Worm (Caenorhabditis elegans): ENCODE data around the gene nhr-7.

DNA sequence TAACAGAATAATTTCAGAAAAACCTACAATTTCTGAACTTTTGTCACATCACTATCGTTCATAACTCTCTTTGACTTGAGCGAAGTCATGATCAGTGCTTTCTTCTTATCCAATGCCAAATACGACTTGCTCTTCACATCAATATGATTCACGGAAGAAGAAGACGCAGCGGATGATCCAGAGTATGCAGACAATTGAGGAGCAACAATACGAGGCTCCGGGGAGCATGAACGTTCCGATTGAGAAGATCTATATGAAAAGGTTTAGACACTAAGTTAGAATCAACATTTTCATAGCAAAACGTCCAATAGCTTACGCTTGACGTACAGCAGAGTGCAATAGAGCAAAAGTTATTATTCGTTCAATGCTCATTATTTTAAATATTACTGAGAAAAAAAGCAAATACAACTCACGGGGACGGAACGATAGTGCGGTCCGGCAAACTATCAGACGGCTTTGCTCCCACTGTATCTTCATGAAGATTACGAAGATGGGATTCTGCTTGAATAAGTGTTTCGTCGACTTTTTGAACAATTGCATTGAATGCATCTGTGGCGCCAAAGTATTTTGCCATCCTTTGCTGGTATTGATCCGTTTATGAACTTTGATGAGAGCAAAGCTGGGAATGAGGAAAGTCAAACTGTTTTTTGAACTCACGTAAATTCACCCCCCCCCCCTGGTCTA is 10.5 kb downstream of the nhr-7 start, which contains the start of gene C05C12.5:
- no peak for TF ChIP-seq fkh-10 (GFP tag; optimal IDR thresholded peaks at IDR 0.05)
- TF ChIP-seq ztf-11 (tag; optimal IDR thresholded peaks at IDR 0.05) = no peak
- no peak for TF ChIP-seq mab-9 (GFP tag; IDR thresholded peaks at IDR 0.05)
- TF ChIP-seq nhr-76 (tag; optimal IDR thresholded peaks at IDR 0.05) = no peak
- TF ChIP-seq nhr-12 (tag; optimal IDR thresholded peaks at IDR 0.05) = no peak
- no peak for TF ChIP-seq Y116A8C.19 (tag; optimal IDR thresholded peaks at IDR 0.05; ENCODE audit: borderline replicate concordance)
- TF ChIP-seq aha-1 (tag; optimal IDR thresholded peaks at IDR 0.05) = no peak
- TF ChIP-seq nhr-237 (tag; optimal IDR thresholded peaks at IDR 0.05) = no peak
- TF ChIP-seq F16B12.6 (tag; optimal IDR thresholded peaks at IDR 0.05) = no peak
- TF ChIP-seq zag-1 (tag; optimal IDR thresholded peaks at IDR 0.05) = no peak
- TF ChIP-seq ama-1 (optimal IDR thresholded peaks at IDR 0.05) = no peak
